Worm (Caenorhabditis elegans) whole organism, L2 larva: Measurements from ENCODE around the gene pak-1.

Source experiments
- C34F6.9 ChIP-seq: fragments of 150-350 bp; optimal IDR thresholded peaks from 2 replicates; lab custom pipeline; 2014; ENCODE audit warnings: missing biosample characterization, missing genetic modification characterization
- F13H6.1 ChIP-seq: sonication (generic microtip); optimal IDR thresholded peaks from 2 replicates; lab custom pipeline; 2016; ENCODE audit warnings: missing genetic modification characterization, missing compliant biosample characterization
- R02D3.7 ChIP-seq: fragments of 150-350 bp; optimal IDR thresholded peaks from 2 replicates; lab custom pipeline; 2014; ENCODE audit warnings: missing biosample characterization, missing genetic modification characterization
- Y55F3AM.14 ChIP-seq: fragments of 200-800 bp; sonication (Bioruptor generic); optimal IDR thresholded peaks from 2 replicates; lab custom pipeline; 2018; ENCODE audit warnings: mild to moderate bottlenecking, missing genetic modification characterization, missing compliant biosample characterization
- ZK546.5 ChIP-seq: sonication (generic microtip); optimal IDR thresholded peaks from 2 replicates; lab custom pipeline; 2017; ENCODE audit warnings: missing biosample characterization, missing genetic modification characterization
- alr-1 ChIP-seq: fragments of 150-350 bp; optimal IDR thresholded peaks from 2 replicates; lab custom pipeline; 2014; ENCODE audit warnings: missing biosample characterization, missing genetic modification characterization
- aly-2 ChIP-seq: fragments of 150-350 bp; optimal IDR thresholded peaks from 2 replicates; lab custom pipeline; 2014; ENCODE audit warnings: missing biosample characterization, missing genetic modification characterization
- ama-1 ChIP-seq: fragments of 150-350 bp; optimal IDR thresholded peaks from 2 replicates; lab custom pipeline; 2018; ENCODE audit warnings: inconsistent platforms
- blmp-1 ChIP-seq: sonication (generic microtip); optimal IDR thresholded peaks from 2 replicates; lab custom pipeline; 2017; ENCODE audit warnings: missing genetic modification characterization, mild to moderate bottlenecking, missing compliant biosample characterization, antibody characterized with exemption, moderate library complexity; ENCODE audit not compliant: insufficient read depth
- ceh-16 ChIP-seq: fragments of 150-350 bp; optimal IDR thresholded peaks from 2 replicates; lab custom pipeline; 2014; ENCODE audit warnings: missing biosample characterization, missing genetic modification characterization
- ceh-82 ChIP-seq: fragments of 150-350 bp; optimal IDR thresholded peaks from 2 replicates; lab custom pipeline; 2014; ENCODE audit warnings: missing biosample characterization, missing genetic modification characterization
- crh-2 ChIP-seq: sonication (generic microtip); optimal IDR thresholded peaks from 2 replicates; lab custom pipeline; 2017; ENCODE audit warnings: missing biosample characterization, missing genetic modification characterization
- dmd-4 ChIP-seq: sonication (generic microtip); optimal IDR thresholded peaks from 2 replicates; lab custom pipeline; 2017; ENCODE audit warnings: missing biosample characterization, missing genetic modification characterization
- egl-27 ChIP-seq: sonication (generic microtip); optimal IDR thresholded peaks from 3 replicates; lab custom pipeline; 2017; ENCODE audit warnings: missing biosample characterization, missing genetic modification reagents, missing genetic modification characterization
- elt-1 ChIP-seq: fragments of 150-350 bp; optimal IDR thresholded peaks from 2 replicates; lab custom pipeline; 2014; ENCODE audit warnings: missing biosample characterization, missing genetic modification characterization
- elt-3 ChIP-seq: sonication (generic microtip); optimal IDR thresholded peaks from 2 replicates; lab custom pipeline; 2017; ENCODE audit warnings: missing biosample characterization, missing genetic modification characterization
- fos-1 ChIP-seq: fragments of 150-350 bp; optimal IDR thresholded peaks from 2 replicates; lab custom pipeline; 2014; ENCODE audit warnings: missing biosample characterization, missing genetic modification characterization
- gmeb-1 ChIP-seq: fragments of 150-350 bp; optimal IDR thresholded peaks from 2 replicates; lab custom pipeline; 2014; ENCODE audit warnings: missing biosample characterization, missing genetic modification characterization
- lin-11 ChIP-seq: fragments of 150-350 bp; sonication (generic microtip); optimal IDR thresholded peaks from 2 replicates; lab custom pipeline; 2014; ENCODE audit warnings: missing biosample characterization, missing genetic modification characterization, inconsistent platforms, mixed read lengths
- lin-13 ChIP-seq: fragments of 150-350 bp; optimal IDR thresholded peaks from 2 replicates; lab custom pipeline; 2014; ENCODE audit warnings: missing biosample characterization, missing genetic modification reagents, missing genetic modification characterization
- lin-39 ChIP-seq: fragments of 150-350 bp; optimal IDR thresholded peaks from 2 replicates; lab custom pipeline; 2014; ENCODE audit warnings: missing biosample characterization, missing genetic modification reagents, missing genetic modification characterization
- lsy-2 ChIP-seq, 2 experiments: fragments of 150-350 bp in 1 of 2; sonication (generic microtip) in 1 of 2; optimal IDR thresholded peaks; 2 replicates each; lab custom pipeline; 2014 to 2017; ENCODE audit warnings: missing biosample characterization in 2 of 2, missing genetic modification characterization in 2 of 2
- mab-5 ChIP-seq: fragments of 150-350 bp; optimal IDR thresholded peaks from 2 replicates; lab custom pipeline; 2014; ENCODE audit warnings: missing biosample characterization, missing genetic modification characterization
- mbf-1 ChIP-seq: sonication (generic microtip); optimal IDR thresholded peaks from 2 replicates; lab custom pipeline; 2017; ENCODE audit warnings: missing biosample characterization, missing genetic modification characterization
- mdl-1 ChIP-seq, 2 experiments: fragments of 150-350 bp in 1 of 2; sonication (generic microtip) in 1 of 2; optimal IDR thresholded peaks; 2 replicates each; lab custom pipeline; 2017; ENCODE audit warnings: missing biosample characterization in 2 of 2, missing genetic modification characterization in 2 of 2
- nhr-10 ChIP-seq: sonication (generic microtip); optimal IDR thresholded peaks from 2 replicates; lab custom pipeline; 2017; ENCODE audit warnings: missing biosample characterization, missing genetic modification characterization
- nhr-11 ChIP-seq: fragments of 150-350 bp; optimal IDR thresholded peaks from 2 replicates; lab custom pipeline; 2014; ENCODE audit warnings: missing biosample characterization, missing genetic modification characterization
- nhr-12 ChIP-seq: fragments of 150-350 bp; optimal IDR thresholded peaks from 2 replicates; lab custom pipeline; 2014; ENCODE audit warnings: missing biosample characterization, missing genetic modification characterization
- nhr-129 ChIP-seq: fragments of 150-350 bp; optimal IDR thresholded peaks from 2 replicates; lab custom pipeline; 2014; ENCODE audit warnings: missing biosample characterization, missing genetic modification characterization
- nhr-21 ChIP-seq: fragments of 150-350 bp; optimal IDR thresholded peaks from 2 replicates; lab custom pipeline; 2014; ENCODE audit warnings: missing biosample characterization, missing genetic modification characterization
- nhr-23 ChIP-seq: fragments of 150-350 bp; optimal IDR thresholded peaks from 2 replicates; lab custom pipeline; 2014; ENCODE audit warnings: missing biosample characterization, missing genetic modification reagents, missing genetic modification characterization
- nhr-237 ChIP-seq: fragments of 150-350 bp; optimal IDR thresholded peaks from 2 replicates; lab custom pipeline; 2014; ENCODE audit warnings: missing biosample characterization, missing genetic modification characterization
- nhr-25 ChIP-seq: fragments of 150-350 bp; sonication (generic microtip); optimal IDR thresholded peaks from 3 replicates; lab custom pipeline; 2014; ENCODE audit warnings: missing biosample characterization, missing genetic modification characterization
- nhr-6 ChIP-seq: fragments of 150-350 bp; optimal IDR thresholded peaks from 2 replicates; lab custom pipeline; 2014; ENCODE audit warnings: missing biosample characterization, missing genetic modification characterization
- nhr-77 ChIP-seq: fragments of 150-350 bp; optimal IDR thresholded peaks from 2 replicates; lab custom pipeline; 2014; ENCODE audit warnings: missing biosample characterization, missing genetic modification characterization
- peb-1 ChIP-seq: fragments of 150-350 bp; optimal IDR thresholded peaks from 2 replicates; lab custom pipeline; 2014; ENCODE audit warnings: missing biosample characterization, missing genetic modification characterization
- sem-4 ChIP-seq: fragments of 150-350 bp; optimal IDR thresholded peaks from 2 replicates; lab custom pipeline; 2014; ENCODE audit warnings: missing biosample characterization, missing genetic modification reagents, missing genetic modification characterization
- skn-1 ChIP-seq: sonication (generic microtip); optimal IDR thresholded peaks from 2 replicates; lab custom pipeline; 2017; ENCODE audit warnings: missing biosample characterization, missing genetic modification characterization
- sma-3 ChIP-seq: sonication (generic microtip); optimal IDR thresholded peaks from 2 replicates; lab custom pipeline; 2016; ENCODE audit warnings: missing genetic modification reagents, missing genetic modification characterization, missing compliant biosample characterization
- sma-9 ChIP-seq, 2 experiments: fragments of 150-350 bp in 1 of 2; sonication (generic microtip) in 1 of 2; optimal IDR thresholded peaks; 2 replicates each; lab custom pipeline; 2014 to 2016; ENCODE audit warnings: missing genetic modification characterization in 2 of 2, mild to moderate bottlenecking in 1 of 2, missing biosample characterization in 1 of 2, missing compliant biosample characterization in 1 of 2, missing genetic modification reagents in 1 of 2, moderate library complexity in 1 of 2
- snpc-4 ChIP-seq: fragments of 150-350 bp; optimal IDR thresholded peaks from 2 replicates; lab custom pipeline; 2014; ENCODE audit warnings: missing biosample characterization, missing genetic modification characterization
- unc-39 ChIP-seq: fragments of 150-350 bp; optimal IDR thresholded peaks from 2 replicates; lab custom pipeline; 2014; ENCODE audit warnings: missing biosample characterization, missing genetic modification characterization
- unc-55 ChIP-seq: fragments of 150-350 bp; sonication (generic microtip); optimal IDR thresholded peaks from 3 replicates; lab custom pipeline; 2014; ENCODE audit warnings: missing biosample characterization, missing genetic modification reagents, missing genetic modification characterization
- unc-62 ChIP-seq: fragments of 150-350 bp; optimal IDR thresholded peaks from 2 replicates; lab custom pipeline; 2014; ENCODE audit warnings: missing biosample characterization, missing genetic modification reagents, missing genetic modification characterization
- zag-1 ChIP-seq: fragments of 150-350 bp; optimal IDR thresholded peaks from 2 replicates; lab custom pipeline; 2014; ENCODE audit warnings: missing biosample characterization, missing genetic modification characterization
- ztf-1 ChIP-seq: fragments of 200-800 bp; sonication (Bioruptor generic); conservative IDR thresholded peaks from 2 replicates; pipeline ENCODE4 v1.3.6; 2022; ENCODE audit warnings: missing genetic modification characterization, missing compliant biosample characterization
- ztf-11 ChIP-seq: sonication (generic microtip); optimal IDR thresholded peaks from 2 replicates; lab custom pipeline; 2017; ENCODE audit warnings: missing biosample characterization, missing genetic modification characterization
- ztf-4 ChIP-seq: fragments of 150-350 bp; optimal IDR thresholded peaks from 2 replicates; lab custom pipeline; 2014; ENCODE audit warnings: missing biosample characterization, missing genetic modification characterization

Gene pak-1

ce11 chrX:6091967-6092366, 43.6 kb upstream of the pak-1 start, which contains the start of gene hsp-3:
TSS of gene hsp-3 (minus strand) at chrX:6092124.
- TF ChIP-seq unc-39 (tag; lab: Kevin White, UChicago), result peak; percentile 53
- peak; percentile 92 to 96 for TF ChIP-seq lsy-2 (tag; optimal IDR thresholded peaks at IDR 0.05; lab: Kevin White, UChicago)
- peak; percentile 93 for TF ChIP-seq lin-13 (GFP tag; lab: Kevin White, UChicago)
- peak; percentile 98 for TF ChIP-seq unc-55 (GFP tag; lab: Kevin White, UChicago)
- TF ChIP-seq nhr-25 (tag; lab: Kevin White, UChicago), result peak; percentile 92
- peak; percentile 64 for TF ChIP-seq nhr-10 (tag; lab: Kevin White, UChicago)
- peak; percentile 73 for TF ChIP-seq nhr-237 (tag; lab: Kevin White, UChicago)
- no peak for TF ChIP-seq dmd-4 (tag; lab: Kevin White, UChicago)
- TF ChIP-seq C34F6.9 (tag; lab: Kevin White, UChicago), result peak; percentile 94
- peak; percentile 96 for TF ChIP-seq fos-1
- no peak for TF ChIP-seq aly-2 (tag; lab: Kevin White, UChicago)
- peak; percentile 86 for TF ChIP-seq ztf-4
- TF ChIP-seq zag-1 (tag; lab: Kevin White, UChicago), result peak; percentile 80
- peak; percentile 96 for TF ChIP-seq F13H6.1 (tag; lab: Kevin White, UChicago)
- TF ChIP-seq ztf-1 (GFP tag; lab: Robert Waterston, UW), result no peak
- peak; percentile 86 for TF ChIP-seq gmeb-1 (tag; lab: Kevin White, UChicago)
- TF ChIP-seq ztf-11 (tag; lab: Kevin White, UChicago), result no peak
- TF ChIP-seq ceh-16, result peak; percentile 97
- peak; percentile 89 for TF ChIP-seq sem-4
- peak; percentile 47 for TF ChIP-seq unc-62 (GFP tag; lab: Kevin White, UChicago)
- peak; percentile 96 for TF ChIP-seq nhr-21
- no peak for TF ChIP-seq nhr-11 (tag; lab: Kevin White, UChicago)
- no peak for TF ChIP-seq skn-1
- peak; percentile 88 for TF ChIP-seq egl-27
- TF ChIP-seq sma-3 (GFP tag; lab: Kevin White, UChicago), result peak; percentile 98
- peak; percentile 78 for TF ChIP-seq ceh-82 (tag; lab: Kevin White, UChicago)
- TF ChIP-seq ZK546.5 (tag; lab: Kevin White, UChicago), result peak; percentile 24
- peak; percentile 94 for TF ChIP-seq mab-5 (tag; lab: Kevin White, UChicago)
- TF ChIP-seq lin-11 (tag; lab: Kevin White, UChicago), result peak; percentile 96
- peak; percentile 77 for TF ChIP-seq nhr-77 (tag; lab: Kevin White, UChicago)
- TF ChIP-seq nhr-129 (tag; lab: Kevin White, UChicago), result peak; percentile 98
- TF ChIP-seq snpc-4 (tag; lab: Kevin White, UChicago), result peak; percentile 69
- TF ChIP-seq Y55F3AM.14 (GFP tag; lab: Kevin White, UChicago), result peak; percentile 88
- no peak for TF ChIP-seq lin-39 (tag; lab: Kevin White, UChicago)
- TF ChIP-seq ama-1 (lab: Kevin White, UChicago), result no peak
- peak; percentile 50 for TF ChIP-seq elt-1 (tag; lab: Kevin White, UChicago)
- peak; percentile 74 for TF ChIP-seq blmp-1 (tag; lab: Kevin White, UChicago)
- TF ChIP-seq elt-3 (tag; lab: Kevin White, UChicago), result no peak
- TF ChIP-seq crh-2, result peak; percentile 100
- peak; percentile 76 to 88 for TF ChIP-seq mdl-1 (tag; optimal IDR thresholded peaks at IDR 0.05; lab: Kevin White, UChicago)
- peak; percentile 26 for TF ChIP-seq R02D3.7 (tag; lab: Kevin White, UChicago)
- TF ChIP-seq nhr-6 (tag; lab: Kevin White, UChicago), result peak; percentile 85
- peak; percentile 9 for TF ChIP-seq nhr-12 (tag; lab: Kevin White, UChicago)
- no peak for TF ChIP-seq peb-1 (tag; lab: Kevin White, UChicago)
- TF ChIP-seq nhr-23 (tag; lab: Kevin White, UChicago), result peak; percentile 40
- no peak for TF ChIP-seq mbf-1 (tag; lab: Kevin White, UChicago)
- TF ChIP-seq alr-1 (tag; lab: Kevin White, UChicago), result no peak
- TF ChIP-seq sma-9 (GFP tag; optimal IDR thresholded peaks at IDR 0.05; lab: Kevin White, UChicago), result peak; percentile 97
- TF ChIP-seq sma-9 (tag; optimal IDR thresholded peaks at IDR 0.05; lab: Kevin White, UChicago), result no peak
- TF ChIP-seq, all 48 proteins: peak for 36
